Worm (Caenorhabditis elegans) whole organism, L3 larva: Measurements from ENCODE around the gene M153.5.

Experiments
- aly-2 ChIP-seq: fragments of 150-350 bp; optimal IDR thresholded peaks from 2 replicates; lab custom pipeline; 2014; ENCODE audit warnings: missing biosample characterization, missing genetic modification characterization
- ceh-16 ChIP-seq: sonication (generic microtip); optimal IDR thresholded peaks from 2 replicates; lab custom pipeline; 2017; ENCODE audit warnings: missing biosample characterization, missing genetic modification characterization
- ceh-82 ChIP-seq: fragments of 150-350 bp; optimal IDR thresholded peaks from 2 replicates; lab custom pipeline; 2014; ENCODE audit warnings: missing biosample characterization, missing genetic modification characterization
- ceh-9 ChIP-seq: sonication (generic microtip); optimal IDR thresholded peaks from 2 replicates; lab custom pipeline; 2018; ENCODE audit warnings: missing biosample characterization, missing genetic modification characterization
- daf-12 ChIP-seq: fragments of 150-350 bp; optimal IDR thresholded peaks from 2 replicates; lab custom pipeline; 2014; ENCODE audit warnings: missing biosample characterization, missing genetic modification reagents, missing genetic modification characterization
- egl-27 ChIP-seq: sonication (generic microtip); optimal IDR thresholded peaks from 4 replicates; lab custom pipeline; 2017; ENCODE audit warnings: missing biosample characterization, missing genetic modification reagents, missing genetic modification characterization
- egl-5 ChIP-seq: fragments of 150-350 bp; optimal IDR thresholded peaks from 2 replicates; lab custom pipeline; 2017; ENCODE audit warnings: missing biosample characterization, missing genetic modification reagents, missing genetic modification characterization, inconsistent platforms
- elt-1 ChIP-seq: fragments of 150-350 bp; optimal IDR thresholded peaks from 2 replicates; lab custom pipeline; 2014; ENCODE audit warnings: missing biosample characterization, missing genetic modification characterization
- elt-2 ChIP-seq: sonication (generic microtip); optimal IDR thresholded peaks from 2 replicates; lab custom pipeline; 2016; ENCODE audit warnings: missing genetic modification reagents, mild to moderate bottlenecking, missing genetic modification characterization, missing compliant biosample characterization
- elt-3 ChIP-seq, 3 experiments: fragments of 150-350 bp in 1 of 3; sonication (generic microtip) in 2 of 3; optimal IDR thresholded peaks; 2 replicates in 2 of 3; 4 replicates in 1 of 3; lab custom pipeline; 2014 to 2017; ENCODE audit warnings: missing biosample characterization in 3 of 3, missing genetic modification characterization in 3 of 3
- eor-1 ChIP-seq, 2 experiments: fragments of 150-350 bp; optimal IDR thresholded peaks; 2 replicates each; lab custom pipeline; 2014 to 2018; ENCODE audit warnings: missing biosample characterization in 2 of 2, missing genetic modification characterization in 2 of 2
- fos-1 ChIP-seq: fragments of 150-350 bp; optimal IDR thresholded peaks from 2 replicates; lab custom pipeline; 2014; ENCODE audit warnings: missing biosample characterization, missing genetic modification characterization
- hmg-11 ChIP-seq: sonication (generic microtip); optimal IDR thresholded peaks from 2 replicates; lab custom pipeline; 2016; ENCODE audit warnings: missing genetic modification characterization, missing compliant biosample characterization
- jun-1 ChIP-seq: fragments of 150-350 bp; optimal IDR thresholded peaks from 2 replicates; lab custom pipeline; 2014; ENCODE audit warnings: missing biosample characterization, missing genetic modification reagents, missing genetic modification characterization
- lsy-12 ChIP-seq: sonication (generic microtip); optimal IDR thresholded peaks from 2 replicates; lab custom pipeline; 2016; ENCODE audit warnings: mild to moderate bottlenecking, missing genetic modification characterization, missing compliant biosample characterization
- mml-1 ChIP-seq: fragments of 150-350 bp; sonication (generic microtip); optimal IDR thresholded peaks from 3 replicates; lab custom pipeline; 2014; ENCODE audit warnings: missing biosample characterization, missing genetic modification characterization
- nfya-1 ChIP-seq: sonication (generic microtip); optimal IDR thresholded peaks from 2 replicates; lab custom pipeline; 2017; ENCODE audit warnings: missing genetic modification characterization, mild to moderate bottlenecking, missing compliant biosample characterization, antibody characterized with exemption, moderate library complexity; ENCODE audit not compliant: insufficient read depth
- nhr-11 ChIP-seq: fragments of 150-350 bp; optimal IDR thresholded peaks from 2 replicates; lab custom pipeline; 2014; ENCODE audit warnings: missing biosample characterization, missing genetic modification characterization
- nhr-23 ChIP-seq: fragments of 150-350 bp; optimal IDR thresholded peaks from 2 replicates; lab custom pipeline; 2014; ENCODE audit warnings: missing biosample characterization, missing genetic modification reagents, missing genetic modification characterization
- nhr-237 ChIP-seq: fragments of 150-350 bp; optimal IDR thresholded peaks from 2 replicates; lab custom pipeline; 2014; ENCODE audit warnings: missing biosample characterization, missing genetic modification characterization
- nhr-43 ChIP-seq: sonication (generic microtip); optimal IDR thresholded peaks from 2 replicates; lab custom pipeline; 2016; ENCODE audit warnings: mild to moderate bottlenecking, missing genetic modification characterization, missing compliant biosample characterization; ENCODE audit not compliant: poor library complexity, severe bottlenecking
- nhr-76 ChIP-seq: fragments of 150-350 bp; sonication (generic microtip); optimal IDR thresholded peaks from 5 replicates; lab custom pipeline; 2014; ENCODE audit warnings: missing biosample characterization, missing genetic modification characterization
- nhr-77 ChIP-seq: fragments of 150-350 bp; optimal IDR thresholded peaks from 2 replicates; lab custom pipeline; 2014; ENCODE audit warnings: missing biosample characterization, missing genetic modification characterization
- pha-4 ChIP-seq: fragments of 150-350 bp; optimal IDR thresholded peaks from 2 replicates; lab custom pipeline; 2014; ENCODE audit warnings: missing biosample characterization, missing genetic modification reagents, missing genetic modification characterization
- pqm-1 ChIP-seq: fragments of 150-350 bp; optimal IDR thresholded peaks from 2 replicates; lab custom pipeline; 2017; ENCODE audit warnings: missing biosample characterization, missing genetic modification characterization, inconsistent platforms
- sea-2 ChIP-seq: fragments of 150-350 bp; sonication (generic microtip); optimal IDR thresholded peaks from 4 replicates; lab custom pipeline; 2014; ENCODE audit warnings: missing biosample characterization, missing genetic modification reagents, missing genetic modification characterization
- tbx-2 ChIP-seq: sonication (generic microtip); optimal IDR thresholded peaks from 2 replicates; lab custom pipeline; 2016; ENCODE audit warnings: mild to moderate bottlenecking, missing genetic modification characterization, missing compliant biosample characterization
- unc-39 ChIP-seq: sonication (generic microtip); optimal IDR thresholded peaks from 4 replicates; lab custom pipeline; 2017; ENCODE audit warnings: missing biosample characterization, missing genetic modification characterization
- unc-62 ChIP-seq: fragments of 150-350 bp; sonication (generic microtip); optimal IDR thresholded peaks from 4 replicates; lab custom pipeline; 2014; ENCODE audit warnings: missing biosample characterization, missing genetic modification reagents, missing genetic modification characterization
- zag-1 ChIP-seq: fragments of 150-350 bp; optimal IDR thresholded peaks from 2 replicates; lab custom pipeline; 2014; ENCODE audit warnings: missing biosample characterization, missing genetic modification characterization
- ztf-11 ChIP-seq: fragments of 150-350 bp; optimal IDR thresholded peaks from 2 replicates; lab custom pipeline; 2014; ENCODE audit warnings: missing biosample characterization, missing genetic modification characterization

Gene M153.5

ce11 chrX:12106004-12106403, 37.8 kb upstream of the M153.5 start (continued):
- TF ChIP-seq lsy-12 (tag; lab: Kevin White, UChicago) (peak; percentile 65), ceh-16 (tag; lab: Kevin White, UChicago) (no peak), nhr-76 (tag; lab: Kevin White, UChicago) (peak; percentile 33), egl-27 (tag; lab: Kevin White, UChicago) (peak; percentile 48), ceh-9 (tag; lab: Kevin White, UChicago) (no peak), jun-1 (tag; lab: Kevin White, UChicago) (peak; percentile 20), tbx-2 (tag; lab: Kevin White, UChicago) (peak; percentile 79)

- TF ChIP-seq eor-1 (tag; optimal IDR thresholded peaks at IDR 0.05; lab: Kevin White, UChicago): no peak
- TF ChIP-seq nhr-23 (tag; lab: Kevin White, UChicago): no peak
- no peak for TF ChIP-seq egl-5 (tag; lab: Kevin White, UChicago)
- TF ChIP-seq elt-1: no peak
- TF ChIP-seq nfya-1 (tag; lab: Kevin White, UChicago): no peak
- no peak for TF ChIP-seq mml-1 (tag; lab: Kevin White, UChicago)
- no peak for TF ChIP-seq nhr-43 (tag; lab: Kevin White, UChicago)
- no peak for TF ChIP-seq unc-62 (GFP tag; lab: Kevin White, UChicago)
- TF ChIP-seq nhr-237 (tag; lab: Kevin White, UChicago): no peak
- TF ChIP-seq elt-3 (tag; optimal IDR thresholded peaks at IDR 0.05; lab: Kevin White, UChicago): no peak
- TF ChIP-seq elt-2 (tag; lab: Kevin White, UChicago): no peak
Observed at ce11 chrX:12108517-12109216, 35.1 kb upstream of the M153.5 start, which contains the start of the genes W03G11.2 and lgc-13. TSS of gene W03G11.2 (minus strand) at chrX:12108617. TSS of gene lgc-13 (plus strand) at chrX:12109166.

ce11 chrX:12111213-12111612, 32.6 kb upstream of the M153.5 start, which contains the start of gene lgc-14:
TSS of gene lgc-14 (plus strand) at chrX:12111513.
- TF ChIP-seq mml-1 (tag; lab: Kevin White, UChicago): no peak
- TF ChIP-seq ceh-16 (tag; lab: Kevin White, UChicago): no peak
- TF ChIP-seq pqm-1 (tag; lab: Kevin White, UChicago): no peak
- no peak for TF ChIP-seq lsy-12 (tag; lab: Kevin White, UChicago)
- no peak for TF ChIP-seq ceh-9 (tag; lab: Kevin White, UChicago)
- no peak for TF ChIP-seq hmg-11 (tag; lab: Kevin White, UChicago)
- no peak for TF ChIP-seq tbx-2 (tag; lab: Kevin White, UChicago)
- no peak for TF ChIP-seq ztf-11 (tag; lab: Kevin White, UChicago)

- TF ChIP-seq pqm-1 (tag; lab: Kevin White, UChicago): no peak
- no peak for TF ChIP-seq nhr-77
- TF ChIP-seq elt-3 (tag; optimal IDR thresholded peaks at IDR 0.05; lab: Kevin White, UChicago): no peak
- no peak for TF ChIP-seq zag-1 (tag; lab: Kevin White, UChicago)
- TF ChIP-seq nhr-43 (tag; lab: Kevin White, UChicago): no peak
- no peak for TF ChIP-seq elt-2 (tag; lab: Kevin White, UChicago)
- TF ChIP-seq unc-62 (GFP tag; lab: Kevin White, UChicago): no peak
- TF ChIP-seq sea-2 (GFP tag; lab: Kevin White, UChicago): no peak
Observed at ce11 chrX:12114024-12114423, 29.8 kb upstream of the M153.5 start, which contains the start of gene lgc-15. TSS of gene lgc-15 (plus strand) at chrX:12114324.

ce11 chrX:12118340-12118739, 25.5 kb upstream of the M153.5 start, which contains the start of gene lgc-16:
TSS of gene lgc-16 (plus strand) at chrX:12118640.
- TF ChIP-seq daf-12 (no peak), nhr-23 (tag; lab: Kevin White, UChicago) (no peak), pha-4 (tag; lab: Kevin White, UChicago) (no peak), nhr-11 (tag; lab: Kevin White, UChicago) (no peak), aly-2 (tag; lab: Kevin White, UChicago) (no peak), zag-1 (tag; lab: Kevin White, UChicago) (no peak), nfya-1 (tag; lab: Kevin White, UChicago) (no peak), ceh-9 (tag; lab: Kevin White, UChicago) (no peak), nhr-77 (no peak), egl-27 (tag; lab: Kevin White, UChicago) (no peak), fos-1 (no peak), ztf-11 (tag; lab: Kevin White, UChicago) (no peak), unc-39 (tag; lab: Kevin White, UChicago) (no peak), jun-1 (tag; lab: Kevin White, UChicago) (no peak), ceh-16 (tag; lab: Kevin White, UChicago) (no peak), pqm-1 (tag; lab: Kevin White, UChicago) (no peak), elt-3 (tag; optimal IDR thresholded peaks at IDR 0.05; lab: Kevin White, UChicago) (no peak), sea-2 (GFP tag; lab: Kevin White, UChicago) (no peak), ceh-82 (tag; lab: Kevin White, UChicago) (no peak), nhr-43 (tag; lab: Kevin White, UChicago) (no peak)
